Fruit fly (Drosophila melanogaster) whole organism: ENCODE measurements around the gene CG14817.

Experiments used
- CG8478 ChIP-seq: fragments of >200 bp; optimal IDR thresholded peaks from 2 replicates; lab custom pipeline; 2018; ENCODE audit warnings: inconsistent platforms
- Dll ChIP-seq: fragments of >200 bp; optimal IDR thresholded peaks from 2 replicates; lab custom pipeline; 2017
- EcR ChIP-seq, 2 experiments: fragments of >200 bp; optimal IDR thresholded peaks; 2 replicates each; lab custom pipeline; 2017; ENCODE audit warnings: missing biosample characterization in 2 of 2, missing genetic modification characterization in 2 of 2, missing genetic modification reagents in 2 of 2
- pan ChIP-seq: fragments of >200 bp; optimal IDR thresholded peaks from 2 replicates; lab custom pipeline; 2017
- psq ChIP-seq: fragments of >200 bp; optimal IDR thresholded peaks from 2 replicates; lab custom pipeline; 2017
- usp ChIP-seq: fragments of >200 bp; optimal IDR thresholded peaks from 2 replicates; lab custom pipeline; 2017; ENCODE audit warnings: missing biosample characterization, missing genetic modification characterization, mixed read lengths

Gene CG14817

DNA sequence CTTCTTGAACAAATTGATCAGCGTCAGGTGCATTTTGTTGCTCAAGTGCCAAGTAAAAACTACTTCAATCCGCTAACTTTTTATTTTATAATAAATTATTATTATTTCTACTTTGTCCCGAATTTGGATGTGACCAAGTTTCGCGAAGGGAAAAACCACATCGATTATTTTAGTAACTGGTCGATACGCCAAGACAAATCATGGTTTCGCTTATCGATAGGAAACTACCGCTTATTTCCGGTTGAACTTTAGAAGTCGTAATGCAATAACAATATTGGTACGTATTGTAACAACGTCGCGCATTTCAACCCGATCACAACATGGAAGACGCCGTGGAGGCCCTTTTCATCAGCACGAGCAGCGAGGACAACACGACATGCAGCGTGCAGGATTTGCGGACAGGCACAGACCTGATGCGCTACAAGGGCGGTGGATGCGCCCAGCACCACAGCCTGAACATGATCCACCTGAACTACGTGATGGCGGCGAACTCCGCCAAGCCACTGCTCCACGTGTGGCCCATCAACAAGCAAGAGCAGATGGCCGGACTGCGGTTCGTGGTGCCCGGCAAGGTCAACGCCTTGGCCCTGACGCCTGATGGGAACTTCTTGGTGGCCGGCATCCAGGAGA, at the start of gene CG14817, which contains the start of gene CG14805:
Gene CG14817, minus strand, starts transcription at position 164 of the 630 bp plus-strand sequence.
Gene CG14805, plus strand, starts transcription at position 211 of the 630 bp plus-strand sequence.
- TF ChIP-seq usp (GFP tag; lab: Kevin White, UChicago), result no peak
- TF ChIP-seq pan, result no peak
- TF ChIP-seq Dll (lab: Kevin White, UChicago), result no peak
- no peak for TF ChIP-seq CG8478
- TF ChIP-seq EcR (GFP tag; optimal IDR thresholded peaks at IDR 0.05; lab: Kevin White, UChicago), result no peak
- TF ChIP-seq psq (lab: Kevin White, UChicago), result no peak

DNA sequence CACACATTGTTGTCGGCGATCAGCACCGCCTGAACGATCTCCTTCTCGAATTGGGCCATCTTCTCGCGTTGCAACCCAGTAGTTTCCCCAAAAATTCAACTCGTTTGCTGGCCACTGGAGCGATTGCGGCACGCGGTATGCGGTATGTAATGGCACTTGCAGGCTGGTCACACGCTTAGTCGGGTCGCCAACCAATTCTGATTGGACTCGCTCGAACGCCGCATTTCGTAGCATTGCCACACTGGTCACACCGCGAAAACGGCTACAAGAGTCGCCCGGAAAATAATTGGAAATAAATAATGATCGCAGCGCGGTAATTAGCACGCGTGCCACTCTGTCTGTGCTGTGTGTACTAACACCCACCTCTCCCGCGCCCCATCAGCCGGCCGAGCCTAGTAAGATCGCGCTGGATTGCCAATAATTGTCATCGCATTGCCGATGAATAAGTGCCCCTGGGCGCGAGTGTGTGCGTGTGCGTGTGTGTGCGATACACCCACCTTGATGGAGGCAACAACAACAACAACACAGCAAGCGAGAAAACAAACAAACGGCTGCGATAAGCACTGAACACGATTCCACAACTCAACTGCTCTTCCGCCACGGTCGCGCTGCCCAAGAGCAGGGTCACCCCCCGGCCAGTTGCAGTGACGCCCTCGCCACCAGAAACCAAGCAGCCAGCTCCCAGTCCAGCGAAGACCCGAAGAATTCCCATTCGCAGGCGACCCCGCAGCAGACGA, 45.9 kb upstream of the CG14817 start, which contains the start of the genes eIF2Bepsilon and Ocrl:
Gene eIF2Bepsilon, minus strand, starts transcription at position 110 of the 737 bp plus-strand sequence.
Gene Ocrl, plus strand, starts transcription at position 217 of the 737 bp plus-strand sequence.
- TF ChIP-seq CG8478 (no peak), Dll (lab: Kevin White, UChicago) (peak; percentile 26)

DNA sequence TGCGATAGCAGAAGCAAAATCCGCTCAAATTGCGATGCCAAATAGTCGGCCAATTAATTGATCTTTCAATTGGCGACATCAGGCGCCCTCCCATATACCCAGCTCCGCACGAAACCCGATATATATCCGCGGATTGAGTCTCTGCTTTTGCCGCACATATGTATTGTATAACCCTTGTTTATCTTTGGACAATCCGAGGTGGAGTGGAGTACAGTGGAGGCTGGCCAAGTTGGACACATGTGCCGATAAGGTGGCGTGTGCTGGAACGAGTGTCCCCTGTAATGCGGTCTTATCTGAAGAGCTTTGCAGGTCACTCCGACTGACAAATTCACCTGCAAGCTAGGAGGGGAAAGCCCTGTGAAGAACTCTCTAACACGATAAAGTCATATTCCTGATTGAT, 32.5 kb upstream of the CG14817 start:
- TF ChIP-seq psq (lab: Kevin White, UChicago) (no peak), Dll (lab: Kevin White, UChicago) (no peak), pan (no peak), CG8478 (no peak), usp (GFP tag; lab: Kevin White, UChicago) (no peak), EcR (GFP tag; optimal IDR thresholded peaks at IDR 0.05; lab: Kevin White, UChicago) (no peak)

DNA sequence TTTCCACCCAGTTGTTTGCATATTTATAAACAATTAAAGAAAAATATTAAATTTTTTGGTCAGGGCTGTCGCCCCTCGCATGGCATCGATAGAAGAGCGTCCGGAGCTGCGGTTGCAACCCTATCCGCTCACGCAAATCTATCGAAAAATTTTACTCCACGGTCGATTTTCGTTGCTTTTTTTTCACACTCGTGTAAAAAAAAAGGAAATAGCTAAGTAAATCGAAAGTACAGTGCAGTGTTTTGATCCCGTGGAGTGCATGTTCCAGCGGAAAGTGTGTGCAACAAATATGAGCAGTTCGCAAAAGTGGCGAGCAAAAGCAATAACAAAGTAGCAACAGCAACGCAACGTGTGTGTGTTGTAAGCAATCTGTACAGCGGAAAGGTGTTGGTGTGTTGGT, 31.7 kb upstream of the CG14817 start, which contains the start of the genes Edem1 and Rbcn-3B:
Gene Edem1, minus strand, starts transcription at position 71 of the 400 bp plus-strand sequence.
Gene Rbcn-3B, plus strand, starts transcription at position 164 of the 400 bp plus-strand sequence.
- no peak for TF ChIP-seq usp (GFP tag; lab: Kevin White, UChicago)
- TF ChIP-seq CG8478, result no peak
- no peak for TF ChIP-seq psq (lab: Kevin White, UChicago)

DNA sequence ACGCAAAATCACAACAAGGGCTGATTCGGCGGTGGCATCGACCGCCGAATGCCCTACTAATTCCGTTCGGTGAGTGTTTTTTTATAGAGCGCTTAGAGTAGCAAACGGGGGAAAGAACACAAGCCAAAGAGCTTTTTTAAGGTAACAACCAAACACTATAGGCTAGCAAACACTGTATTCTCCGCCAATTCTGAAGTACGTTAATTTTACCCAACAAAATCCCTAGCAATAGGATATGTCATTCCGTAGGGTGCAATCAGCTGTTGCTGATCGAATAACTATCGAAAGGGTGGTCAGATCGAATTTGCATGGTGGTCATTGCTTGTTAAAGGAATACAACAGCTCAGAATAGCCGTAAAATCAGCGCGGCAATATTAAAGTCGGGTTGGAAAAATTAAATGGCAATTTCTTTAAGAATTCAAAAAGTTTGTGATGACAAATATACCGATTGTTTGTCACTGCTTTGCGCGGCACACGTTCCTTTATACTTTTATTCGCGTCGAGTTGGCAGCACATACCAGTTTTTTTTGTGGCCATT, 30.7 kb upstream of the CG14817 start, which contains the start of gene mip130:
Gene mip130, plus strand, starts transcription at position 513 of the 538 bp plus-strand sequence.
- TF ChIP-seq psq (lab: Kevin White, UChicago) (no peak), Dll (lab: Kevin White, UChicago) (no peak), pan (no peak), usp (GFP tag; lab: Kevin White, UChicago) (no peak), CG8478 (no peak), EcR (GFP tag; optimal IDR thresholded peaks at IDR 0.05; lab: Kevin White, UChicago) (no peak)

DNA sequence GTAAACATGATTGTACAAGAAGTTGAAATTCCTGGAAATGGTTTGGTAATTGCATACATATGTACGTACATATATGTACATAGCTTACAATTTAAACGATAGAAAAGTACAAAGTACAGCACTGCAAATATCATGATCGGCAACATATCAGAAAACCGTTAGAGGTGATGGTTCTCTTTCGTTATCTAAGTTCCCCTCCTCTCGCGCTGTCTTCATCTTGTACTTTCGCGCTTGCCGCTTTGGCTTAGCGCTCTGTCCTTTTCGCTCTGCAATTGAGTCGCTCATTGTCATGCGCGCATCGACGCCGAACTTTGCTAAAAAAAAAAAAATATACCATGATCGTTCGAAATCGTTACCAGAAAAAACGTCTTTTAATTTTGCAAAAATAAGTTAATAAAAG, 26.9 kb upstream of the CG14817 start:
- no peak for TF ChIP-seq CG8478
- TF ChIP-seq pan, result no peak
- no peak for TF ChIP-seq usp (GFP tag; lab: Kevin White, UChicago)
- no peak for TF ChIP-seq Dll (lab: Kevin White, UChicago)
- TF ChIP-seq EcR (GFP tag; optimal IDR thresholded peaks at IDR 0.05; lab: Kevin White, UChicago), result no peak
- no peak for TF ChIP-seq psq (lab: Kevin White, UChicago)

DNA sequence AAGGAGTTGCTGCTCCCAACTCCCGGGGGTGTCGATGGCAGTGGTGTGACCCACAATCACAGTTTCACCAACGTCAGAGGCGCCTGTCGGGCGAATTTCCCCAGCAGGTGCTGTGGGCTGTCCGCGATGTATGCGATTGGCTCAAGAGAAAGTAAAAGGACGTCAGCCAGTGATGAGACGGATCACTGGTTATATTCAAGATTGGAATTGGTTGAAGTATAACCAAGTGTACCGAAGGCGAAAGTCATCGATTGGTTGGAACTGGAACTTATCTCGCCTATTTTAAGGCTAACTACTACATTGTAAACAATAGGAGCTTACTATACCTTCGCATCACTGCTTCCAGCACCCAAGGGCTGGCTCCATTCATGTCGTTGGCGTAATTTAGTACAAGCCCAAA, 26.0 kb upstream of the CG14817 start, which contains the start of gene CG32801:
Gene CG32801, minus strand, starts transcription at position 101 of the 400 bp plus-strand sequence.
- TF ChIP-seq psq (lab: Kevin White, UChicago), result no peak
- no peak for TF ChIP-seq usp (GFP tag; lab: Kevin White, UChicago)
- no peak for TF ChIP-seq CG8478
- TF ChIP-seq Dll (lab: Kevin White, UChicago), result no peak
- no peak for TF ChIP-seq EcR (GFP tag; optimal IDR thresholded peaks at IDR 0.05; lab: Kevin White, UChicago)
- TF ChIP-seq pan, result no peak

DNA sequence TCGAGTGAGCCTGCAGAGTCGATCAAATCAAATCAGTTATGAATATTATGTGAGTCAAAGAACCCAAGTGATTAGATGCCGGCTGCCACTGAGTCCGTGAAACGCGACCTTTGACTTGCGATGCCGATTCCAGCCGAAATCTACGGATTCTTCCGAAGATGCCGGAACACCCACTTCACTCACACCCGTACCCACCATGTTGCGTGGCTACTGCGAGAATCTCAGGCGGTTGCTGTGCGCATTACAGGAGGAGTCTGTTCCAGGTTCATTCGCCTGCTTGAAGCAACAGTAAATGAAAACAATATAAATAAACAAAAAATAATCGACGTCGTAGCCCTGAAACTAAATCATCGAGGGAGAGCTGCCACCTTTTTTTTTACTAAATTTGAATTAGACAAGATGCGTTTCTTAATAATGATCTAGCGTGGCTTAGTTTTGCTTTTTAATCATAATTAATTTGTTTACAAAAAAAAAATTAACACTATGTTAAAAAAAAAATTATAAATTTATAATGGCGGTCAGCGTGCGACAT, 24.6 kb upstream of the CG14817 start, which contains the start of gene Ldaf1:
Gene Ldaf1, minus strand, starts transcription at position 307 of the 532 bp plus-strand sequence.
- no peak for TF ChIP-seq usp (GFP tag; lab: Kevin White, UChicago)
- no peak for TF ChIP-seq pan
- TF ChIP-seq psq (lab: Kevin White, UChicago), result no peak
- no peak for TF ChIP-seq CG8478

DNA sequence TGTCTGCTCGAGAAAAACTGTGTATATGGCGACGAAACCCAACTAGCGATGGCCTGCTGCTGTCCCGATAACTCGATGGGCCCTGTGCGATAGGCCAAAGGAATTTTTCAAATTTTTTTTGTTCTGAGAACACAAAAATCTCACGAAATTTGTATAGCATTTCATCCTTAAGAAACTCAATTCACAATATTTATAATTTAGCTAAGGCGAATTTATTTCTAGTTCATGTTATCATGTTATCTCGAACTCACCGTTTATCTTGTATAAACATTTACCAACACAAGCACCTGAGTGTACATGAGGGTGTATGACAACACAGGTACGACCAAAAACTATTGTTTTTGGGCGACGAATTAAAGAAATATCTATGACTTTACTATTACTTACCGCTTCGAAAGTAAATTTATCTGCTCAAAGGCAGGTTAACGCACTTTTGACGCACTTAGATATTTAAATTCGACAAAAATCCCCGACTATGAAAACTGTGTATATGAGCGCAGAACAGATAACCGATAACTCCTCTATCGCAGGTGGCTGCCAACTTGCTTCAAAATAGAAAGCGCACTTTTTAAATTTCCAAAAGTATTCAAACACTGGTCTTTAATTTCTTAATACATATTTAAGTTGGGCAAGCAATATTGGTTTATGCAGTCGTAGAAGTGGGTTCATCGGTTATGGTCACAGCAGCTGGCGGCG, 23.2 kb upstream of the CG14817 start, which contains the start of gene arm:
Gene arm, minus strand, starts transcription at position 524 of the 696 bp plus-strand sequence.
- TF ChIP-seq pan (no peak), EcR (GFP tag; optimal IDR thresholded peaks at IDR 0.05; lab: Kevin White, UChicago) (no peak), Dll (lab: Kevin White, UChicago) (no peak), usp (GFP tag; lab: Kevin White, UChicago) (no peak), psq (lab: Kevin White, UChicago) (no peak), CG8478 (no peak)

DNA sequence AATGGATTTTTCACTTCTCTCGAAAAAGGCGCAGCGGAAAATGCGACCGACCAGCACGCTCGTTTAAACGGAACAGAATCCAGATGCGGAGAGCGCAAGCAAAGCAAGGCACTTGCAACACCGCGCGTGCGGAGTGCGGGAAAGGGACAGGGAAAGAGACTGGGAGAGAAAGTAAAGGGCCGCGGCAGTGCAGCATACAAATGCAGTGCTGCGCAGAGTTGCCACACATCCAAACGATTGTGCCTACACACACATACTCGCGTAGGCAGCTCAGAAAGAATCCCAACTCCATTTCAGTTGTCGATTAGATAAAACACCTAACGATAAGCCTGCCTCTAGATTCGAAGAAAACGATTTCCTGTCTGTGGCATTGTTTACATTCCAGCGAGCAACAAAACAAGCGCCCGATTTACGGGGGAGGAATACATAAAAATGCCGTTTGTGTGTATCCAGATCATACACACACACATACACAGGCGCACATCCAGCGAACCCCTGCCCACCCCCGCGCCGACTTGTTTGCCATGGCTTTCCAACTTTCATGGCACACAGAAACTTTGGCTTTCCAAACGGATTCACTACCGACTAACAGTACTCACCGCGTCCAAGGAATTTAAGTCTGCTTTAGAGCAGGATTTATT, 22.5 kb upstream of the CG14817 start:
- TF ChIP-seq pan (no peak), EcR (GFP tag; optimal IDR thresholded peaks at IDR 0.05; lab: Kevin White, UChicago) (no peak), CG8478 (no peak), usp (GFP tag; lab: Kevin White, UChicago) (no peak), psq (lab: Kevin White, UChicago) (no peak), Dll (lab: Kevin White, UChicago) (peak; percentile 34)
